Worm (Caenorhabditis elegans): ENCODE measurements around the gene C50B8.6.
A peak's percentile ranks its signal among the peaks of the same experiment; 100 is the strongest.

C50B8.6 gene

DNA sequence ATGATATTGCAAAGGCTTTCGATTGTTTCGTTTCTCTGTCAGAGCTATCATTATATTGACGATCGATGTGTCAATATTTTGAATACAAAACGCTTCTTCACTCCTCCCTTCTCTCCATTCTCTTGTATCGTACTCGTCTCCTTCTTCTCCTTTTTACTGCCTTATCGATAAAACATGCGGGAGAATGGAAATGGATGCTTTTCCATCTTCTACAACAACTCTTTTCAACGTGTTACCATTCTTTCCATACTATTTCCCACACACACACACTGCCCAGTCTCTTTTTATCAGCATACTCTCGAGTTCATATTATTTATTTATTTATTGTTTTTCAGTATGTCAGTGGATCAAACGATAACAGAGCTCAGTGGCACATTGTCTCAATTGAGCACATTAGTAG is at the start of gene C50B8.6:
C50B8.6 (plus strand) TSS at position 336 of the 400 bp plus-strand sequence.
- TF ChIP-seq elt-2 (tag; optimal IDR thresholded peaks at IDR 0.05) (peak; percentile 67), pha-4 (tag; optimal IDR thresholded peaks at IDR 0.05) (peak; percentile 52), ceh-28 (tag; optimal IDR thresholded peaks at IDR 0.05) (no peak)

DNA sequence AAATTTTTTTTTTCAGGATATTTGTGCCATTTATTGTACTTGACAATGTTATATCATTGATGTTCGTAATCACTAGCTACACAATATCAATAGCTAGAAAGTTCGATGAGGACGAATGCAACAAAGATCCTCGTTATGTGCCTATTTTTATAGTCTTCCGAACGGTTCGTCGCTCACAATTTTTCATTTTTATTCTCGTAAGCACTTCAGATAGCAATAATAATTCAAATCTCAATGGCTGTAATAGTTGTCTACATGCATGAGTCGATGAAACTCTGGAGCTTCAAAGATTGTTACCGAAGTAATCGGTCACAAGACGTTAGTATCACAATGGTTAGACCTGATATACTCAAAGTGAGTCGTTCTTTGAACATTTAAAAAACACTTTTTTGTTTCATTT is 49.6 kb upstream of the C50B8.6 start:
- TF ChIP-seq ceh-9 (tag; optimal IDR thresholded peaks at IDR 0.05) (no peak), fkh-2 (tag; optimal IDR thresholded peaks at IDR 0.05) (no peak), nhr-11 (tag; optimal IDR thresholded peaks at IDR 0.05) (no peak), jun-1 (tag; optimal IDR thresholded peaks at IDR 0.05) (peak; percentile 42), ceh-28 (tag; optimal IDR thresholded peaks at IDR 0.05) (no peak), elt-2 (tag; optimal IDR thresholded peaks at IDR 0.05) (peak; percentile 35), pha-4 (tag; optimal IDR thresholded peaks at IDR 0.05) (peak; percentile 31), pqm-1 (tag; optimal IDR thresholded peaks at IDR 0.05) (peak; percentile 68), ama-1 (optimal IDR thresholded peaks at IDR 0.05) (peak; percentile 58)

DNA sequence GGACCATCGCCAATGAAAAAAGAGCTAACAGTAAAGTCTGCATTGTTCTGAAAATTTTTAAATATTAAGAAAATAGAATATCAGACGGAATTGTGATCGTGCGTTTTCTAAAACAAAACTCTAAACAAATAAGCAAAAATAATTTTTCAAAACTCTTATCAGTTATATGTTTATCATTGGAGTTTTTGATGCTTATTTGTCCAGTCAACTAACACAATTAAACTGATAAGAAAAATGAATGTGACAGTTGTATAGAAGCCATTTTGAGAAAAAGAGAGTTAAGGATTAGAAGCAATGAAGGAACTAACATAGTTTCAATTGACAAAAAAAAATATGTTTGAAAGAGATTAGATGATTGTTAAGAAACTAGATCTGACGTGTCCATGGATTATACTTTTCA is 48.1 kb upstream of the C50B8.6 start, which contains the start of gene ttr-44:
ttr-44 (minus strand) TSS at position 47 of the 400 bp plus-strand sequence.
- TF ChIP-seq nhr-67 (tag; optimal IDR thresholded peaks at IDR 0.05): no peak
- TF ChIP-seq jun-1 (tag; optimal IDR thresholded peaks at IDR 0.05): peak; percentile 30
- no peak for TF ChIP-seq tbx-2 (tag; optimal IDR thresholded peaks at IDR 0.05)
- TF ChIP-seq elt-2 (tag; optimal IDR thresholded peaks at IDR 0.05): peak; percentile 87
- no peak for TF ChIP-seq nhr-77 (tag; optimal IDR thresholded peaks at IDR 0.05)
- TF ChIP-seq zag-1 (tag; optimal IDR thresholded peaks at IDR 0.05): no peak
- TF ChIP-seq pha-4 (tag; optimal IDR thresholded peaks at IDR 0.05): peak; percentile 81
- TF ChIP-seq fos-1 (tag; optimal IDR thresholded peaks at IDR 0.05): no peak
- no peak for TF ChIP-seq skn-1 (tag; optimal IDR thresholded peaks at IDR 0.05)
- no peak for TF ChIP-seq mdl-1 (tag; optimal IDR thresholded peaks at IDR 0.05)
- peak; percentile 87 for TF ChIP-seq pqm-1 (tag; optimal IDR thresholded peaks at IDR 0.05)

DNA sequence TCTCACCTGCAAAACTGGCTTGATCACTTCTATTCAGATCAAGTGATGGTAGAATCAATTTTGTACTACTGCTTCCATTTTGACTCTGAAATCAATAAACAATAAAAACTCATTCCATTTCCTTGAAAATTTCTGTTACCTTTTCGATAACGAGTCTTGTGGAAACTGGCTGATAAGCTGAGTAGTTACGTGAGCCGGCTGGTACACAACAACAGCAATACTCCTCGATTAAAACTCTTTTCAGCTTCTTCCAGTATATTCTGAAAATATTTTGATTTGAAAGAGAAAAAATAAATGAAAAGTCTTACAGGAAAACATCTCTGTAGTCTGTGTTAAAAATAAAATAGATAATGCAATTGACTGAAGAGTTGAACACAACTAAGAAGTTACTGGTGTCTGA is 46.3 kb upstream of the C50B8.6 start:
- TF ChIP-seq aly-2 (tag; optimal IDR thresholded peaks at IDR 0.05) (no peak), pqm-1 (tag; optimal IDR thresholded peaks at IDR 0.05) (peak; percentile 32), elt-2 (tag; optimal IDR thresholded peaks at IDR 0.05) (peak; percentile 48)

DNA sequence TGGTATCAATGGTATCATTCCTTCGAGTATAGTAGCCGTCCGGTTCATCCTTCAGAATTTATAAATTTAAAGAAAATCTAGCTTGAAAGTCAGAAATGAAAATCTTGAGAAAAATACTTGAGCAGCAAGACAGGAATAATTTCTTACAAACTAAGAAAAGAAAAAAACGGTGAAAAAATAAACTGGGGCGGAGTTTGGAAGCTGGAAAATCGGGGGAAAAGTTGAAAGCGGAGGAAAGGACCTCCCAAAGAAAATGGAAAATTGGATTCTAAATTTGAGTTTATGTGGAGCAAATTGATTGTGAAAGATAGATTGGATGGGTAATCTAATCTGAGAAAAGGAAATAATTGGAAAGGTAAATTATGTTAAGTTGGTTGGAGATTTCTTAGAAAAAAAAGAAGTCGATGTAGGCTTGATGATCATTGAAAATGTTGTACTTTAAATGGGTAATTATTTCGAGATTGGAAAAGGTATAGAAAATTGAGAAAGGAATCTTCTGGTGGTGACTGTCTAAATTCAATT is 42.7 kb upstream of the C50B8.6 start, which contains the start of gene frpr-5:
frpr-5 (minus strand) TSS at position 51 of the 522 bp plus-strand sequence.
- TF ChIP-seq nhr-43 (tag; optimal IDR thresholded peaks at IDR 0.05; ENCODE audit: poor library complexity, severe bottlenecking) (no peak), unc-62 (GFP tag; optimal IDR thresholded peaks at IDR 0.05) (no peak), nhr-237 (tag; optimal IDR thresholded peaks at IDR 0.05) (no peak), nhr-12 (tag; optimal IDR thresholded peaks at IDR 0.05) (no peak), nhr-11 (tag; optimal IDR thresholded peaks at IDR 0.05) (no peak), ztf-4 (tag; optimal IDR thresholded peaks at IDR 0.05) (no peak), skn-1 (tag; optimal IDR thresholded peaks at IDR 0.05) (no peak), elt-2 (tag; optimal IDR thresholded peaks at IDR 0.05) (no peak), snpc-4 (tag; optimal IDR thresholded peaks at IDR 0.05) (no peak), lin-39 (tag; optimal IDR thresholded peaks at IDR 0.05) (no peak), nhr-67 (tag; optimal IDR thresholded peaks at IDR 0.05) (no peak), daf-12 (tag; optimal IDR thresholded peaks at IDR 0.05) (no peak), ceh-9 (tag; optimal IDR thresholded peaks at IDR 0.05) (no peak), ama-1 (optimal IDR thresholded peaks at IDR 0.05) (no peak), nfya-1 (tag; optimal IDR thresholded peaks at IDR 0.05; ENCODE audit: insufficient read depth) (no peak), hmg-11 (tag; optimal IDR thresholded peaks at IDR 0.05) (no peak), pha-4 (tag; optimal IDR thresholded peaks at IDR 0.05) (no peak), fkh-2 (tag; optimal IDR thresholded peaks at IDR 0.05) (no peak), nhr-77 (tag; optimal IDR thresholded peaks at IDR 0.05) (no peak)

DNA sequence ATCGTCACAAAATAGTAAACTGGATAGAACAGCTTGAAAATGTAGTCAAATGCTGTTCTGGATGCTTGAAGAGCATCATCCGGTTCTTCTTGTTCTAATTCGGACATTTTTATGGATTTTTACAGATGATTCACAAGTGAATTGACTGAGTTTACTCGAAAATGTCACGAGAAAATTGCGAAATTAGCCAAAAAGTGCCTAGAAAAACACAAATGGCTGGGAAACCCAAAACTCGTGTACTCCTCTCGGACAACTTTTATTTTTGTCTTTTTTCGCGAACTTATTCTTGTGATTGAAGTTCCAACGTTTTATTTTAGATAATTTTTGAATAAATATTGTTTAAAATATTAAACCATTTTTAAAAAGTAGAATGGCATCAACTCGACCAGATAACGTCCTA is 27.2 kb upstream of the C50B8.6 start, which contains the start of the genes C56A3.4 and C56A3.5:
C56A3.4 (minus strand) TSS at position 154 of the 400 bp plus-strand sequence.
C56A3.5 (plus strand) TSS at position 367 of the 400 bp plus-strand sequence.
- TF ChIP-seq elt-2 (tag; optimal IDR thresholded peaks at IDR 0.05): peak; percentile 22
- no peak for TF ChIP-seq nhr-28 (tag; optimal IDR thresholded peaks at IDR 0.05)
- TF ChIP-seq ztf-11 (tag; optimal IDR thresholded peaks at IDR 0.05): no peak
- no peak for TF ChIP-seq ceh-28 (tag; optimal IDR thresholded peaks at IDR 0.05)
- TF ChIP-seq mdl-1 (tag; optimal IDR thresholded peaks at IDR 0.05): no peak
- TF ChIP-seq nhr-12 (tag; optimal IDR thresholded peaks at IDR 0.05): no peak
- TF ChIP-seq nhr-11 (tag; optimal IDR thresholded peaks at IDR 0.05): no peak
- TF ChIP-seq nhr-237 (tag; optimal IDR thresholded peaks at IDR 0.05): no peak
- TF ChIP-seq pha-4 (tag; optimal IDR thresholded peaks at IDR 0.05): peak; percentile 40
- TF ChIP-seq ama-1 (optimal IDR thresholded peaks at IDR 0.05): no peak
- TF ChIP-seq pqm-1 (tag; optimal IDR thresholded peaks at IDR 0.05): no peak
- no peak for TF ChIP-seq unc-39 (tag; optimal IDR thresholded peaks at IDR 0.05)
- no peak for TF ChIP-seq ceh-9 (tag; optimal IDR thresholded peaks at IDR 0.05)
- no peak for TF ChIP-seq fkh-2 (tag; optimal IDR thresholded peaks at IDR 0.05)
- peak; percentile 23 for TF ChIP-seq jun-1 (tag; optimal IDR thresholded peaks at IDR 0.05)
- TF ChIP-seq elt-1 (tag; optimal IDR thresholded peaks at IDR 0.05): no peak
- TF ChIP-seq nhr-25 (tag; optimal IDR thresholded peaks at IDR 0.05): no peak
- no peak for TF ChIP-seq tbx-2 (tag; optimal IDR thresholded peaks at IDR 0.05)
- no peak for TF ChIP-seq elt-3 (tag; optimal IDR thresholded peaks at IDR 0.05)
- no peak for TF ChIP-seq aly-2 (tag; optimal IDR thresholded peaks at IDR 0.05)
- TF ChIP-seq nfya-1 (tag; optimal IDR thresholded peaks at IDR 0.05; ENCODE audit: insufficient read depth): peak; percentile 49
- no peak for TF ChIP-seq ceh-16 (tag; optimal IDR thresholded peaks at IDR 0.05)
- no peak for TF ChIP-seq fkh-10 (GFP tag; optimal IDR thresholded peaks at IDR 0.05)
- no peak for TF ChIP-seq mml-1 (tag; optimal IDR thresholded peaks at IDR 0.05)
- no peak for TF ChIP-seq lsy-12 (tag; optimal IDR thresholded peaks at IDR 0.05)
- TF ChIP-seq unc-62 (GFP tag; optimal IDR thresholded peaks at IDR 0.05): no peak
- TF ChIP-seq snpc-4 (tag; optimal IDR thresholded peaks at IDR 0.05): peak; percentile 8
- peak; percentile 41 for TF ChIP-seq nhr-23 (tag; optimal IDR thresholded peaks at IDR 0.05)
- no peak for TF ChIP-seq daf-12 (tag; optimal IDR thresholded peaks at IDR 0.05)
